Fruit fly (Drosophila melanogaster): ENCODE measurements around the gene CG43330.

CG43330 gene

DNA sequence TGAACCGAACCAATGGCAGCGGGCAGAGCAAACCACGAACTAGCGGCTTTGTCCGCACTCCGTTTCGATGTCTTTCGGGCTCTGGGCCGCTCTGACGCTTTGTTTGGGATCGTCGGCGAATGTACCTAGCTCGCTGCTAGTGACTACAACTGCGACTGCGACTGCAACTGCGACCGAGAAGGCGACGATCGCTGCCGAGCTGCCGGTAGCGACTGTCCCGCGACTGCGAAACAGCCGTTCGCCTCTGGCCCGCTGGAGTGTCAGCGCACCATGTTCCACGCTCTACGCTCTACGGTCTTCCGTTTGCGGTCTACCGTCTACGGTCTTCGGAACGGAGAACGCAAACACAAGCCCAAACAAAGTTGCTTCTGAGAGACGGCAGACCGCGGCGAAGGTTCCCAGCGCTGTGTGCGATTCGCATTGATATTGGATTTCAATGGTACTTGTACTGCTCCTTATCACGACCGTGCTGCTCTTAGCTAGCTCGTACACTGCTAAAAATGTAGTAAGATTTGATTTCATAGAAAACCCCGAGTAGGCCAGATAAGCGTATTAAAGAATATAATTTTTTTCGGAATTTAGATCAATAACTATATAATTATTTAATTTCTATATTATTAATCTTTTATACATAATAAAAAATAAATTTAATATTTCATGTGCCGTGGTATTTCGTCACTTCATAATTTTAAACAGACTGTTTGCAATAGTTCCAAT lies 43.1 kb downstream of the CG43330 start, which contains the start of gene laza (continued):
- TF ChIP-seq PHDP (tag; optimal IDR thresholded peaks at IDR 0.05) (no peak), lmd (GFP tag; IDR thresholded peaks at IDR 0.05) (no peak; the same call in 1 of the 2 replicates), HmgD (GFP tag; optimal IDR thresholded peaks at IDR 0.05) (no peak), Bteb2 (GFP tag; optimal IDR thresholded peaks at IDR 0.05) (no peak), ttk (GFP tag; IDR thresholded peaks at IDR 0.05) (no peak), CG4707 (GFP tag; optimal IDR thresholded peaks at IDR 0.05) (no peak), CG12236 (GFP tag; optimal IDR thresholded peaks at IDR 0.05) (no peak), CG33213 (GFP tag; optimal IDR thresholded peaks at IDR 0.05) (no peak), CG30403 (GFP tag; optimal IDR thresholded peaks at IDR 0.05) (peak; percentile 11), CG13775 (GFP tag; optimal IDR thresholded peaks at IDR 0.05) (no peak), CG10565 (GFP tag; optimal IDR thresholded peaks at IDR 0.05) (no peak), Hey (tag; optimal IDR thresholded peaks at IDR 0.05) (no peak), CG14965 (GFP tag; optimal IDR thresholded peaks at IDR 0.05; ENCODE audit: borderline replicate concordance) (no peak), CG10267 (tag; optimal IDR thresholded peaks at IDR 0.05) (peak; percentile 6), CG8944 (GFP tag; optimal IDR thresholded peaks at IDR 0.05) (no peak), CG9817 (tag; optimal IDR thresholded peaks at IDR 0.05) (no peak), az2 (GFP tag; optimal IDR thresholded peaks at IDR 0.05) (no peak), NC2α (GFP tag; optimal IDR thresholded peaks at IDR 0.05) (no peak), lola (GFP tag; optimal IDR thresholded peaks at IDR 0.05) (no peak), Bgb (GFP tag; IDR thresholded peaks at IDR 0.05; ENCODE audit: partially characterized antibody) (peak; percentile 36; the same call in 1 of the 2 replicates), Abd-B (GFP tag; optimal IDR thresholded peaks at IDR 0.05) (no peak), zen2 (GFP tag; IDR thresholded peaks at IDR 0.05; ENCODE audit: partially characterized antibody) (no peak), seq (GFP tag; IDR thresholded peaks at IDR 0.05) (no peak), ewg (GFP tag; optimal IDR thresholded peaks at IDR 0.05) (no peak), Doc2 (GFP tag; IDR thresholded peaks at IDR 0.05) (no peak), Stat92E (GFP tag; optimal IDR thresholded peaks at IDR 0.05) (no peak), CG17361 (GFP tag; IDR thresholded peaks at IDR 0.05) (0 out of 3 replicates have a peak, but pooled peaks have one; percentile 26)

DNA sequence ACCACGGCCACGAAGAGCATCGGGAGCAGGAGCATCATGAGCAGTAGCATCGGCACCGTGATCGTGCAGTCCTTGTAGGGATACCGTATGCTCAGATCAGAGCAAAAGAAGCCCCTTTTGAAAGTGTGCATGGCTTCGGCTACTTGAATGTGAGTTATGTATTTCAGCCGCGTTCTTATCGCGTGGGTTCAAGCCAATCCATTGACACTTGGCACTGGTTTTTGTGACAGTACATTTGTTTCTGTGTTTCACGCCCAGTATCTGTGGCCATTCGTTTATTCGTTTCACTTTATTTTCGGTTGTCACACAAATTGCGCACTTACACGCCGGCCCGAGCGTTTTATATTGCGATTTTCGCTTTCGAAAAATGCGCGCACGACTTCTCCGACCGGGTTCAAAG lies 43.8 kb downstream of the CG43330 start:
- TF ChIP-seq CG11456 (GFP tag; IDR thresholded peaks at IDR 0.05) (no peak), cas (GFP tag; IDR thresholded peaks at IDR 0.05) (no peak), Ptx1 (GFP tag; IDR thresholded peaks at IDR 0.05) (no peak), pan (optimal IDR thresholded peaks at IDR 0.05) (no peak), pan (GFP tag; optimal IDR thresholded peaks at IDR 0.05 in 1 of 2, IDR thresholded peaks at IDR 0.05 in 1 of 2) (no peak), CG7839 (tag; optimal IDR thresholded peaks at IDR 0.05) (no peak), Dad (GFP tag; optimal IDR thresholded peaks at IDR 0.05) (no peak), bab2 (GFP tag; optimal IDR thresholded peaks at IDR 0.05) (no peak), CG10209 (GFP tag; optimal IDR thresholded peaks at IDR 0.05) (no peak)

DNA sequence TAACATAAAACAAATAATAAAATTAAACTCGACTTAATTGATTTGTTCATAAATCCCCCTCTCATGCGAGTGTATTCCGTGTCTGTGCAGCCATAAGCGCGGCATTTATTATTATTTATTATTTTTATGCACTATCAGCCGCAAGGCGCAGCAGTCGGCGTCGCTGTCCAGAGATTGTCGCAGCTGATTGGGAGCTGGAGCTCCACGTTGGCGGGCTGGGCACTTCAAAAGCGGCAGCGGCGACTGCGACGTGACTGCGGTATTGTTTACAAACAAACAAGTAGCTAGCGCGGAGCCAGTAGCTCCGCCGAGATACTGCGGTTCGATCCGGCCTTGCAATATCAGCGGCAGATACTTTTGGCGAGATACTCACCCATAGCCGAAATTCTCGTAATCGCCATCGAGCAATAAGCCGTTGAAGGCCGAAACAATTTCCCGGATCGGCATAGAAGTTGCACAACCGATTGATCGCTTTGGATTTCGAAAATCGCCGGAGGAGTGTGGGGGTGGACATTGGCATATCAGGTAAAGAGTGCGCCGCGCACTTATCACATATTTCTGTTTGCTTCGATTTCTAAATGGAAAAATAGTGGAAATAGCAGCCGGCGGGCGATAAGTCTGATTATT lies 45.2 kb downstream of the CG43330 start:
- TF ChIP-seq Hr39 (optimal IDR thresholded peaks at IDR 0.05) (no peak), CG17359 (tag; optimal IDR thresholded peaks at IDR 0.05) (no peak), CG15696 (tag; optimal IDR thresholded peaks at IDR 0.05) (peak; percentile 3), CG15514 (GFP tag; optimal IDR thresholded peaks at IDR 0.05) (no peak), CG18262 (tag; optimal IDR thresholded peaks at IDR 0.05) (peak; percentile 19), nmo (GFP tag; optimal IDR thresholded peaks at IDR 0.05) (peak; percentile 13), CG14860 (GFP tag; IDR thresholded peaks at IDR 0.05; ENCODE audit: partially characterized antibody) (no peak), Kr (GFP tag; optimal IDR thresholded peaks at IDR 0.05) (no peak), ci (GFP tag; IDR thresholded peaks at IDR 0.05) (peak; percentile 25; the same call in 1 of the 3 replicates), cg (GFP tag; optimal IDR thresholded peaks at IDR 0.05) (no peak), Blimp-1 (GFP tag; optimal IDR thresholded peaks at IDR 0.05) (no peak), sd (tag; optimal IDR thresholded peaks at IDR 0.05) (peak; percentile 16)
